Fruit fly (Drosophila melanogaster): ENCODE data around the gene caps.

caps gene

dm6 chr3L:13267254-13267653, 38.8 kb downstream of the caps start:
- TF ChIP-seq CG10631 (GFP tag; optimal IDR thresholded peaks at IDR 0.05) (peak; percentile 80), vri (GFP tag; optimal IDR thresholded peaks at IDR 0.05) (peak; percentile 18), Hr4 (GFP tag; optimal IDR thresholded peaks at IDR 0.05) (peak; percentile 72), Sox15 (GFP tag; optimal IDR thresholded peaks at IDR 0.05) (peak; percentile 62), Eip93F (GFP tag; optimal IDR thresholded peaks at IDR 0.05) (no peak), spab (GFP tag; optimal IDR thresholded peaks at IDR 0.05) (peak; percentile 62), Ets96B (tag; optimal IDR thresholded peaks at IDR 0.05) (peak; percentile 88), CG6163 (GFP tag; IDR thresholded peaks at IDR 0.05) (peak; percentile 74; the same call in 2 of the 3 replicates), OdsH (GFP tag; optimal IDR thresholded peaks at IDR 0.05) (peak; percentile 85), CG6792 (GFP tag; optimal IDR thresholded peaks at IDR 0.05) (peak; percentile 69), CG11294 (GFP tag; IDR thresholded peaks at IDR 0.05) (no peak; the same call in 1 of the 2 replicates), CG34406 (GFP tag; optimal IDR thresholded peaks at IDR 0.05) (peak; percentile 68), fkh (GFP tag; optimal IDR thresholded peaks at IDR 0.05) (no peak), pdm3 (GFP tag; optimal IDR thresholded peaks at IDR 0.05) (peak; percentile 74), CG11762 (GFP tag; optimal IDR thresholded peaks at IDR 0.05; ENCODE audit: insufficient read depth) (peak; percentile 49), CG8119 (GFP tag; IDR thresholded peaks at IDR 0.05) (peak; percentile 62; the same call in 2 of the 3 replicates), Eip78C (GFP tag) (peak; percentile 94), lz (GFP tag; optimal IDR thresholded peaks at IDR 0.05) (peak; percentile 25), CG32006 (GFP tag; optimal IDR thresholded peaks at IDR 0.05) (peak; percentile 77), CG8319 (GFP tag; optimal IDR thresholded peaks at IDR 0.05) (peak; percentile 19), Hr38 (GFP tag; optimal IDR thresholded peaks at IDR 0.05) (no peak), Sox102F (GFP tag; optimal IDR thresholded peaks at IDR 0.05) (peak; percentile 66), eg (GFP tag; IDR thresholded peaks at IDR 0.05) (peak; percentile 49; the same call in 1 of the 3 replicates), CG3032 (tag; optimal IDR thresholded peaks at IDR 0.05) (peak; percentile 82), CG1621 (tag; optimal IDR thresholded peaks at IDR 0.05) (peak; percentile 76), topi (GFP tag; optimal IDR thresholded peaks at IDR 0.05) (peak; percentile 55), CG3919 (GFP tag; optimal IDR thresholded peaks at IDR 0.05) (peak; percentile 79), Smox (GFP tag; optimal IDR thresholded peaks at IDR 0.05) (peak; percentile 44), Hr39 (GFP tag; optimal IDR thresholded peaks at IDR 0.05) (peak; percentile 29), CG8632 (GFP tag; optimal IDR thresholded peaks at IDR 0.05) (peak; percentile 74), cyc (GFP tag; optimal IDR thresholded peaks at IDR 0.05) (peak; percentile 30), esn (GFP tag; optimal IDR thresholded peaks at IDR 0.05) (peak; percentile 61), CG11902 (GFP tag; optimal IDR thresholded peaks at IDR 0.05) (peak; percentile 33), CG10669 (GFP tag; optimal IDR thresholded peaks at IDR 0.05) (peak; percentile 73), Ets21C (GFP tag; optimal IDR thresholded peaks at IDR 0.05) (no peak), Met (GFP tag; optimal IDR thresholded peaks at IDR 0.05) (peak; percentile 1), achi (GFP tag; optimal IDR thresholded peaks at IDR 0.05) (peak; percentile 79), ss (GFP tag; optimal IDR thresholded peaks at IDR 0.05) (peak; percentile 77 to 87), fd59A (GFP tag; optimal IDR thresholded peaks at IDR 0.05) (peak; percentile 76), CG31627 (GFP tag; optimal IDR thresholded peaks at IDR 0.05) (peak; percentile 46), CG6808 (GFP tag; optimal IDR thresholded peaks at IDR 0.05) (peak; percentile 78), Eip75B (GFP tag; optimal IDR thresholded peaks at IDR 0.05) (peak; percentile 67), CG6854 (GFP tag; optimal IDR thresholded peaks at IDR 0.05) (peak; percentile 9), Gug (GFP tag; IDR thresholded peaks at IDR 0.05) (peak; percentile 29; the same call in 1 of the 2 replicates), CG6276 (GFP tag; optimal IDR thresholded peaks at IDR 0.05) (peak; percentile 19), fd85E (GFP tag; optimal IDR thresholded peaks at IDR 0.05) (no peak), CG7368 (GFP tag; optimal IDR thresholded peaks at IDR 0.05) (peak; percentile 30), net (GFP tag; optimal IDR thresholded peaks at IDR 0.05) (peak; percentile 74), dac (GFP tag; optimal IDR thresholded peaks at IDR 0.05) (no peak), CG15336 (GFP tag; IDR thresholded peaks at IDR 0.05) (peak; percentile 49; the same call in 1 of the 2 replicates), dsx (GFP tag; optimal IDR thresholded peaks at IDR 0.05; ENCODE audit: poor library complexity, severe bottlenecking) (peak; percentile 76), CG9139 (GFP tag; optimal IDR thresholded peaks at IDR 0.05) (peak; percentile 68)
